Worm (Caenorhabditis elegans) whole organism, L4 larva: Measurements from ENCODE around the gene F13A2.5.

Experiments
- F37D6.2 ChIP-seq: sonication (generic microtip); optimal IDR thresholded peaks from 2 replicates; lab custom pipeline; 2016; ENCODE audit warnings: mild to moderate bottlenecking, missing genetic modification characterization, missing compliant biosample characterization
- F49E8.2 ChIP-seq: sonication (generic microtip); optimal IDR thresholded peaks from 2 replicates; lab custom pipeline; 2016; ENCODE audit warnings: missing compliant biosample characterization, mild to moderate bottlenecking, missing genetic modification characterization, borderline replicate concordance
- Y5F2A.4 ChIP-seq: fragments of 200-800 bp; sonication (Bioruptor generic); optimal IDR thresholded peaks from 2 replicates; lab custom pipeline; 2018; ENCODE audit warnings: mild to moderate bottlenecking, missing genetic modification characterization, missing compliant biosample characterization
- Y75B8A.6 ChIP-seq: fragments of 200-800 bp; sonication (Bioruptor generic); IDR thresholded peaks from 2 replicates; pipeline ENCODE4 v1.3.6; 2022; ENCODE audit warnings: missing genetic modification reagents, missing genetic modification characterization, missing compliant biosample characterization
- ZK337.2 ChIP-seq: fragments of 200-800 bp; sonication (Bioruptor generic); IDR thresholded peaks from 2 replicates; pipeline ENCODE4 v1.3.6; 2022; ENCODE audit warnings: missing genetic modification reagents, missing genetic modification characterization, missing compliant biosample characterization
- ZK546.5 ChIP-seq, 2 experiments: sonication (generic microtip); optimal IDR thresholded peaks; 2 replicates each; lab custom pipeline; 2017; ENCODE audit warnings: missing biosample characterization in 2 of 2, missing genetic modification characterization in 2 of 2
- aha-1 ChIP-seq: fragments of 150-350 bp; peaks from one replicate; lab custom pipeline; 2014; ENCODE audit warnings: missing biosample characterization, missing genetic modification characterization
- aly-2 ChIP-seq: sonication (generic microtip); optimal IDR thresholded peaks from 2 replicates; lab custom pipeline; 2018; ENCODE audit warnings: missing biosample characterization, missing genetic modification characterization
- arid-1 ChIP-seq: fragments of 200-800 bp; sonication (Bioruptor generic); conservative IDR thresholded peaks from 2 replicates; pipeline ENCODE4 v1.3.6; 2022; ENCODE audit warnings: missing genetic modification reagents, missing genetic modification characterization, missing compliant biosample characterization
- ceh-20 ChIP-seq: fragments of 200-800 bp; sonication (Bioruptor generic); IDR thresholded peaks from 2 replicates; pipeline ENCODE4 v1.3.6; 2022; ENCODE audit warnings: missing genetic modification reagents, missing genetic modification characterization, missing compliant biosample characterization
- ceh-28 ChIP-seq: fragments of 150-350 bp; optimal IDR thresholded peaks from 2 replicates; lab custom pipeline; 2014; ENCODE audit warnings: missing biosample characterization, missing genetic modification reagents, missing genetic modification characterization
- ceh-32 ChIP-seq: sonication (generic microtip); optimal IDR thresholded peaks from 2 replicates; lab custom pipeline; 2016; ENCODE audit warnings: mild to moderate bottlenecking, missing genetic modification characterization, missing compliant biosample characterization; ENCODE audit not compliant: poor library complexity
- ceh-62 ChIP-seq: sonication (generic microtip); optimal IDR thresholded peaks from 2 replicates; lab custom pipeline; 2017; ENCODE audit warnings: missing biosample characterization, missing genetic modification characterization
- ceh-82 ChIP-seq: sonication (generic microtip); optimal IDR thresholded peaks from 2 replicates; lab custom pipeline; 2017; ENCODE audit warnings: missing biosample characterization, missing genetic modification characterization
- daf-12 ChIP-seq: fragments of 150-350 bp; optimal IDR thresholded peaks from 2 replicates; lab custom pipeline; 2014; ENCODE audit warnings: missing biosample characterization, missing genetic modification reagents, missing genetic modification characterization
- daf-8 ChIP-seq: fragments of 200-800 bp; sonication (Bioruptor generic); IDR thresholded peaks from 2 replicates; pipeline ENCODE4 v1.3.6; 2022; ENCODE audit warnings: missing genetic modification characterization, missing compliant biosample characterization
- dmd-6 ChIP-seq: fragments of 200-800 bp; sonication (Bioruptor generic); IDR thresholded peaks from 2 replicates; pipeline ENCODE4 v1.3.6; 2022; ENCODE audit warnings: missing genetic modification reagents, missing genetic modification characterization, missing compliant biosample characterization
- dmd-8 ChIP-seq: fragments of 200-800 bp; sonication (Bioruptor generic); IDR thresholded peaks from 2 replicates; pipeline ENCODE4 v1.3.6; 2022; ENCODE audit warnings: missing genetic modification characterization, missing compliant biosample characterization
- fkh-10 ChIP-seq: fragments of 150-350 bp; optimal IDR thresholded peaks from 2 replicates; lab custom pipeline; 2014; ENCODE audit warnings: missing biosample characterization, missing genetic modification reagents, missing genetic modification characterization
- gei-8 ChIP-seq: fragments of 200-800 bp; sonication (Bioruptor generic); optimal IDR thresholded peaks from 2 replicates; lab custom pipeline; 2018; ENCODE audit warnings: mild to moderate bottlenecking, missing genetic modification characterization, missing compliant biosample characterization
- hlh-30 ChIP-seq: sonication (generic microtip); optimal IDR thresholded peaks from 2 replicates; lab custom pipeline; 2017; ENCODE audit warnings: antibody characterized with exemption, mild to moderate bottlenecking, missing genetic modification characterization, missing compliant biosample characterization; ENCODE audit not compliant: insufficient read depth
- lin-38 ChIP-seq: fragments of 200-800 bp; sonication (Bioruptor generic); IDR thresholded peaks from 2 replicates; pipeline ENCODE4 v1.3.6; 2022; ENCODE audit warnings: missing genetic modification reagents, missing genetic modification characterization, missing compliant biosample characterization
- lir-3 ChIP-seq: sonication (generic microtip); optimal IDR thresholded peaks from 2 replicates; lab custom pipeline; 2016; ENCODE audit warnings: mild to moderate bottlenecking, missing genetic modification characterization, missing compliant biosample characterization
- mep-1 ChIP-seq: fragments of 150-350 bp; sonication (generic microtip); optimal IDR thresholded peaks from 3 replicates; lab custom pipeline; 2014; ENCODE audit warnings: missing biosample characterization, missing genetic modification characterization
- mxl-3 ChIP-seq: fragments of 200-800 bp; sonication (Bioruptor generic); optimal IDR thresholded peaks from 2 replicates; lab custom pipeline; 2018; ENCODE audit warnings: mild to moderate bottlenecking, missing genetic modification characterization, missing compliant biosample characterization
- nhr-111 ChIP-seq: fragments of 200-800 bp; sonication (Bioruptor generic); optimal IDR thresholded peaks from 2 replicates; lab custom pipeline; 2018; ENCODE audit warnings: mild to moderate bottlenecking, missing genetic modification characterization, missing compliant biosample characterization
- nhr-28 ChIP-seq: fragments of 150-350 bp; optimal IDR thresholded peaks from 2 replicates; lab custom pipeline; 2014; ENCODE audit warnings: missing biosample characterization, missing genetic modification characterization
- nhr-48 ChIP-seq: sonication (generic microtip); optimal IDR thresholded peaks from 2 replicates; lab custom pipeline; 2016; ENCODE audit warnings: mild to moderate bottlenecking, missing genetic modification characterization, missing compliant biosample characterization
- nhr-77 ChIP-seq: fragments of 150-350 bp; optimal IDR thresholded peaks from 2 replicates; lab custom pipeline; 2014; ENCODE audit warnings: missing biosample characterization, missing genetic modification characterization
- pqm-1 ChIP-seq: sonication (generic microtip); optimal IDR thresholded peaks from 2 replicates; lab custom pipeline; 2017; ENCODE audit warnings: missing biosample characterization, missing genetic modification characterization
- rbr-2 ChIP-seq: sonication (generic microtip); optimal IDR thresholded peaks from 2 replicates; lab custom pipeline; 2016; ENCODE audit warnings: missing genotype, missing genetic modification characterization, missing compliant biosample characterization
- set-16 ChIP-seq: fragments of 200-800 bp; sonication (Bioruptor generic); IDR thresholded peaks from 2 replicates; pipeline ENCODE4 v1.3.6; 2022; ENCODE audit warnings: missing genetic modification reagents, missing genetic modification characterization, missing compliant biosample characterization
- snpc-4 ChIP-seq: fragments of 150-350 bp; optimal IDR thresholded peaks from 2 replicates; lab custom pipeline; 2014; ENCODE audit warnings: missing biosample characterization, missing genetic modification characterization
- spr-3 ChIP-seq: fragments of 200-800 bp; sonication (Bioruptor generic); optimal IDR thresholded peaks from 2 replicates; lab custom pipeline; 2018; ENCODE audit warnings: mild to moderate bottlenecking, missing genetic modification characterization, missing compliant biosample characterization
- tag-97 ChIP-seq: fragments of 200-800 bp; sonication (Bioruptor generic); IDR thresholded peaks from 2 replicates; pipeline ENCODE4 v1.3.6; 2022; ENCODE audit warnings: missing genetic modification characterization, missing compliant biosample characterization
- unc-62 ChIP-seq, 3 experiments: fragments of 150-350 bp in 1 of 3; sonication (generic microtip); optimal IDR thresholded peaks in 2 of 3; peaks in 1 of 3; 1 replicate in 1 of 3; 2 replicates in 2 of 3; lab custom pipeline; 2014 to 2017; ENCODE audit warnings: missing biosample characterization in 3 of 3, missing genetic modification characterization in 3 of 3, missing genetic modification reagents in 3 of 3, missing genotype in 1 of 3

Gene F13A2.5

DNA sequence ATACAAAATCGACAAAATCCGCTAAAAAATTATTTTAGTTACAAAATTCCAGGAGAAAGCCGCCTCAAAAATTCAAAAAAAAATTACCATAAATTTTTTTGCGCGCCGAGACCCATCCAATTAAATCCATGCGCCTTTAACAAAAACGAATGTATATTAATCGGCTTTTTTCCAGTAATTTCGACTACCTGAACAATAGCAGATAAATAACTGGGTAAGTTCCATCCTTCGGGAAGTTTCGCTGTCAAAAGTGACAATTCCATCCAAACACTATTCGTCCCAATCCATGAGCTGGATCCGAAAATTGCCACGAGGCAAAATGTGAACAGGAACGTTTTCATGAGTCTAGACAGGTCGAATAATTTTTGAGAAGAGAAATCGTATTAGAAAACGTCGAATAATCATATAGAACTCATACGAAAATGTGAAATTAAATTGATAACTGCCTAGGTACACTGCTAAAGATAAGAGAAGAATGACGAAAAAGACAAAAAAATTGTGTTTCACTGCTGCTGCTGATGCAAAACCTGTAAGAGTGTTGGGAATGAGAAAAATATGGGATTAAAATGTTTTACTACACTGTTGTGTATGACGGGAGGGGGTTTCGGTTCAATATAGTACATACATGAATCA lies 41.1 kb upstream of the F13A2.5 start, which contains the start of gene rft-1:
TSS of gene rft-1 (minus strand) at position 475 of the 633 bp plus-strand sequence.
- TF ChIP-seq daf-12 (tag; lab: Kevin White, UChicago) (no peak), ZK546.5 (tag; optimal IDR thresholded peaks at IDR 0.05; lab: Kevin White, UChicago) (no peak), tag-97 (GFP tag; lab: Robert Waterston, UW) (no peak), dmd-6 (peak; percentile 20; the same call in 1 of the 2 replicates), aha-1 (tag; lab: Kevin White, UChicago) (peak; percentile 25), ceh-82 (no peak), set-16 (GFP tag; lab: Robert Waterston, UW) (no peak), ceh-32 (no peak), ZK337.2 (GFP tag; lab: Robert Waterston, UW) (no peak), arid-1 (GFP tag; lab: Robert Waterston, UW) (no peak), nhr-28 (peak; percentile 58), daf-8 (GFP tag; lab: Robert Waterston, UW) (no peak), F37D6.2 (tag; lab: Kevin White, UChicago) (no peak), Y5F2A.4 (GFP tag; lab: Kevin White, UChicago) (no peak), aly-2 (tag; lab: Kevin White, UChicago) (no peak), nhr-77 (tag; lab: Kevin White, UChicago) (peak; percentile 20), hlh-30 (tag; lab: Kevin White, UChicago) (no peak), gei-8 (GFP tag; lab: Kevin White, UChicago) (no peak), fkh-10 (no peak), nhr-111 (GFP tag; lab: Kevin White, UChicago) (no peak), pqm-1 (tag; lab: Kevin White, UChicago) (peak; percentile 68), dmd-8 (no peak), ceh-28 (no peak), ceh-62 (tag; lab: Kevin White, UChicago) (no peak), lir-3 (tag; lab: Kevin White, UChicago) (no peak), Y75B8A.6 (no peak), rbr-2 (no peak), unc-62 (GFP tag; optimal IDR thresholded peaks at IDR 0.05 in 1 of 2; lab: Kevin White, UChicago) (peak in 1 of 2 experiments; percentile 92), unc-62 (tag; optimal IDR thresholded peaks at IDR 0.05; lab: Kevin White, UChicago) (no peak), mxl-3 (GFP tag; lab: Kevin White, UChicago) (no peak), snpc-4 (tag; lab: Kevin White, UChicago) (no peak)

DNA sequence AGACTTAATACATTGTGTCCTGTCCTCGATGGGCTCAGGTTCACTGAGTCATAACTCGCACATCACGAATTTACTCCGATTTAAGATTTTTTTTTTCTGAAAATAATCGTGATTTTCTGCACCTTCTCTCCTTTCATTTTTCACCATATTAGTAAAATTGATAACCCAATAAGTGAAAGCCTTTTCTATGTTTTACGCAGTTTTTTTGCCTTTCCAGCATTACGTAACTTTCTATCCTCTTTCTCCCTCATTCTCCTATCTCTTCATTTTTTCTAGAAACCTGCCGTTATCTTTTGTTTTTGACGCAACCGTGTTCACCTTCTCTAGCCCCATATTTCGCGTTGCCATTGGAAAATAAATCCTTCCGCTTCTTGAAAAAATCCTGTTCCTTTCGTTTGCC lies 35.5 kb upstream of the F13A2.5 start:
- TF ChIP-seq F49E8.2 (tag; lab: Kevin White, UChicago) = no peak
- peak in 1 of 2 experiments; percentile 84 for TF ChIP-seq unc-62 (GFP tag; optimal IDR thresholded peaks at IDR 0.05 in 1 of 2; lab: Kevin White, UChicago)
- TF ChIP-seq unc-62 (tag; optimal IDR thresholded peaks at IDR 0.05; lab: Kevin White, UChicago) = no peak
- TF ChIP-seq mep-1 = no peak

DNA sequence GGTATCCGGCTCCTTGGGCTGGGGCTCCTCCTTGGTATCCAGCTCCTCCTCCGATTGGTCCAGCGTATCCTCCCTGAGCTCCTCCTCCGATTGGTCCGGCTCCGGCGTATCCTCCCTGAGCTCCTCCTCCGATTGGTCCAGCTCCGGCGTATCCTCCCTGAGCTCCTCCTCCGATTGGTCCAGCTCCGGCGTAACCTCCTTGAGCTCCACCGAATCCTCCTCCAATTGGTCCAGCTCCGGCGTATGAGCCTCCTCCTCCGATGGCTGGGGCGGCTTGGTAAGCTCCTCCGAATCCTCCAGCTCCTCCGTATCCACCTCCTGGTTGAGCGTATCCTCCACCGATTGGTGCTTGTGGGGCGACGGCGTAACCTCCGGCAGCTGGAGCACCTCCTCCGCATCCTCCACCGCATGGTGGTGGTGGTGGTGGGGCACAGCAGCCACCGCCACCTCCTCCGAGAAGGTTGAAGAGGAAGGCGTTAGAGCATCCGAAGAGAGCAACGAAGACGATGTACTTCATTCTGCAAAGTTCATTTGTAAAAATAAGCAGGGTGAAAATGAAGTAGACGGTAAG lies 33.7 kb upstream of the F13A2.5 start, which contains the start of gene Y47D7A.13:
TSS of gene Y47D7A.13 (minus strand) at position 517 of the 571 bp plus-strand sequence.
- 0 out of 2 replicates have a peak, but pooled peaks have one; percentile 17 for TF ChIP-seq lin-38
- no peak for TF ChIP-seq ceh-20 (GFP tag; lab: Robert Waterston, UW)
- peak; percentile 96 for TF ChIP-seq set-16 (GFP tag; lab: Robert Waterston, UW)
- TF ChIP-seq spr-3 (GFP tag; lab: Kevin White, UChicago) = no peak
- no peak for TF ChIP-seq rbr-2
- no peak for TF ChIP-seq nhr-48 (tag; lab: Kevin White, UChicago)
- TF ChIP-seq aly-2 (tag; lab: Kevin White, UChicago) = no peak
- no peak for TF ChIP-seq dmd-6
- TF ChIP-seq, all 104 proteins: peak for 2
